Worm (Caenorhabditis elegans) whole organism, L4 larva: ENCODE measurements around the gene mltn-6.

Experiments
- D1046.2 ChIP-seq: fragments of 200-800 bp; sonication (Bioruptor generic); IDR thresholded peaks from 2 replicates; pipeline ENCODE4 v1.3.6; 2022; ENCODE audit warnings: missing genetic modification characterization, missing compliant biosample characterization
- F10B5.3 ChIP-seq: sonication (generic microtip); optimal IDR thresholded peaks from 2 replicates; lab custom pipeline; 2016; ENCODE audit warnings: mild to moderate bottlenecking, missing genetic modification characterization, missing compliant biosample characterization
- F26F4.8 ChIP-seq: fragments of 200-800 bp; sonication (Bioruptor generic); conservative IDR thresholded peaks from 2 replicates; pipeline ENCODE4 v1.3.6; 2022; ENCODE audit warnings: missing genetic modification characterization, missing compliant biosample characterization
- T20F7.1 ChIP-seq: fragments of 200-800 bp; sonication (Bioruptor generic); optimal IDR thresholded peaks from 2 replicates; lab custom pipeline; 2018; ENCODE audit warnings: mild to moderate bottlenecking, missing genetic modification characterization, missing compliant biosample characterization
- Y5F2A.4 ChIP-seq: fragments of 200-800 bp; sonication (Bioruptor generic); optimal IDR thresholded peaks from 2 replicates; lab custom pipeline; 2018; ENCODE audit warnings: mild to moderate bottlenecking, missing genetic modification characterization, missing compliant biosample characterization
- ZK337.2 ChIP-seq: fragments of 200-800 bp; sonication (Bioruptor generic); IDR thresholded peaks from 2 replicates; pipeline ENCODE4 v1.3.6; 2022; ENCODE audit warnings: missing genetic modification reagents, missing genetic modification characterization, missing compliant biosample characterization
- aha-1 ChIP-seq: fragments of 150-350 bp; peaks from one replicate; lab custom pipeline; 2014; ENCODE audit warnings: missing biosample characterization, missing genetic modification characterization
- aly-2 ChIP-seq: sonication (generic microtip); optimal IDR thresholded peaks from 2 replicates; lab custom pipeline; 2018; ENCODE audit warnings: missing biosample characterization, missing genetic modification characterization
- arid-1 ChIP-seq: fragments of 200-800 bp; sonication (Bioruptor generic); conservative IDR thresholded peaks from 2 replicates; pipeline ENCODE4 v1.3.6; 2022; ENCODE audit warnings: missing genetic modification reagents, missing genetic modification characterization, missing compliant biosample characterization
- ceh-62 ChIP-seq: sonication (generic microtip); optimal IDR thresholded peaks from 2 replicates; lab custom pipeline; 2017; ENCODE audit warnings: missing biosample characterization, missing genetic modification characterization
- daf-8 ChIP-seq: fragments of 200-800 bp; sonication (Bioruptor generic); IDR thresholded peaks from 2 replicates; pipeline ENCODE4 v1.3.6; 2022; ENCODE audit warnings: missing genetic modification characterization, missing compliant biosample characterization
- dmd-8 ChIP-seq: fragments of 200-800 bp; sonication (Bioruptor generic); IDR thresholded peaks from 2 replicates; pipeline ENCODE4 v1.3.6; 2022; ENCODE audit warnings: missing genetic modification characterization, missing compliant biosample characterization
- dmd-9 ChIP-seq: fragments of 200-800 bp; sonication (Bioruptor generic); IDR thresholded peaks from 2 replicates; pipeline ENCODE4 v1.3.6; 2022; ENCODE audit warnings: missing genetic modification reagents, missing genetic modification characterization, missing compliant biosample characterization
- fkh-10 ChIP-seq: fragments of 150-350 bp; optimal IDR thresholded peaks from 2 replicates; lab custom pipeline; 2014; ENCODE audit warnings: missing biosample characterization, missing genetic modification reagents, missing genetic modification characterization
- fos-1 ChIP-seq: fragments of 150-350 bp; optimal IDR thresholded peaks from 2 replicates; lab custom pipeline; 2014; ENCODE audit warnings: missing biosample characterization, missing genetic modification characterization
- gei-8 ChIP-seq: fragments of 200-800 bp; sonication (Bioruptor generic); optimal IDR thresholded peaks from 2 replicates; lab custom pipeline; 2018; ENCODE audit warnings: mild to moderate bottlenecking, missing genetic modification characterization, missing compliant biosample characterization
- hif-1 ChIP-seq, 2 experiments: sonication (generic microtip); optimal IDR thresholded peaks; 2 replicates each; lab custom pipeline; 2016 to 2017; ENCODE audit warnings: missing compliant biosample characterization in 2 of 2, missing genetic modification characterization in 2 of 2, missing genetic modification reagents in 2 of 2, missing genotype in 2 of 2, mild to moderate bottlenecking in 1 of 2
- hlh-30 ChIP-seq: sonication (generic microtip); optimal IDR thresholded peaks from 2 replicates; lab custom pipeline; 2017; ENCODE audit warnings: antibody characterized with exemption, mild to moderate bottlenecking, missing genetic modification characterization, missing compliant biosample characterization; ENCODE audit not compliant: insufficient read depth
- lim-7 ChIP-seq: fragments of 200-800 bp; sonication (Bioruptor generic); IDR thresholded peaks from 2 replicates; pipeline ENCODE4 v1.3.6; 2022; ENCODE audit warnings: missing genetic modification characterization, missing compliant biosample characterization
- lin-1 ChIP-seq: fragments of 200-800 bp; sonication (Bioruptor generic); IDR thresholded peaks from 2 replicates; pipeline ENCODE4 v1.3.6; 2022; ENCODE audit warnings: missing genetic modification reagents, missing genetic modification characterization, missing compliant biosample characterization
- lin-15B ChIP-seq: fragments of 150-350 bp; sonication (generic microtip); optimal IDR thresholded peaks from 3 replicates; lab custom pipeline; 2014; ENCODE audit warnings: missing biosample characterization, missing genetic modification characterization
- lin-29 ChIP-seq: fragments of 200-800 bp; sonication (Bioruptor generic); IDR thresholded peaks from 2 replicates; pipeline ENCODE4 v1.3.6; 2022; ENCODE audit warnings: missing genetic modification reagents, missing genetic modification characterization, missing compliant biosample characterization
- lin-39 ChIP-seq: fragments of 150-350 bp; optimal IDR thresholded peaks from 2 replicates; lab custom pipeline; 2014; ENCODE audit warnings: missing biosample characterization, missing genetic modification reagents, missing genetic modification characterization
- lir-3 ChIP-seq: sonication (generic microtip); optimal IDR thresholded peaks from 2 replicates; lab custom pipeline; 2016; ENCODE audit warnings: mild to moderate bottlenecking, missing genetic modification characterization, missing compliant biosample characterization
- madf-5 ChIP-seq, 2 experiments: fragments of 200-800 bp; sonication (Bioruptor generic); IDR thresholded peaks; 2 replicates each; pipeline ENCODE4 v1.3.6; 2022; ENCODE audit warnings: missing compliant biosample characterization in 2 of 2, missing genetic modification characterization in 2 of 2
- madf-9 ChIP-seq: fragments of 200-800 bp; sonication (Bioruptor generic); conservative IDR thresholded peaks from 2 replicates; pipeline ENCODE4 v1.3.6; 2022; ENCODE audit warnings: missing genetic modification reagents, missing genetic modification characterization, missing compliant biosample characterization
- mep-1 ChIP-seq: fragments of 150-350 bp; sonication (generic microtip); optimal IDR thresholded peaks from 3 replicates; lab custom pipeline; 2014; ENCODE audit warnings: missing biosample characterization, missing genetic modification characterization
- mxl-3 ChIP-seq: fragments of 200-800 bp; sonication (Bioruptor generic); optimal IDR thresholded peaks from 2 replicates; lab custom pipeline; 2018; ENCODE audit warnings: mild to moderate bottlenecking, missing genetic modification characterization, missing compliant biosample characterization
- nhr-10 ChIP-seq: fragments of 150-350 bp; optimal IDR thresholded peaks from 2 replicates; lab custom pipeline; 2014; ENCODE audit warnings: missing biosample characterization, missing genetic modification characterization
- nhr-28 ChIP-seq: fragments of 150-350 bp; optimal IDR thresholded peaks from 2 replicates; lab custom pipeline; 2014; ENCODE audit warnings: missing biosample characterization, missing genetic modification characterization
- nhr-6 ChIP-seq: fragments of 150-350 bp; optimal IDR thresholded peaks from 2 replicates; lab custom pipeline; 2014; ENCODE audit warnings: missing biosample characterization, missing genetic modification characterization
- nhr-76 ChIP-seq: fragments of 150-350 bp; optimal IDR thresholded peaks from 2 replicates; lab custom pipeline; 2014; ENCODE audit warnings: missing biosample characterization, missing genetic modification characterization
- pqm-1 ChIP-seq: sonication (generic microtip); optimal IDR thresholded peaks from 2 replicates; lab custom pipeline; 2017; ENCODE audit warnings: missing biosample characterization, missing genetic modification characterization
- saeg-2 ChIP-seq: fragments of 200-800 bp; sonication (Bioruptor generic); IDR thresholded peaks from 2 replicates; pipeline ENCODE4 v1.3.6; 2022; ENCODE audit warnings: missing genetic modification reagents, missing genetic modification characterization, missing compliant biosample characterization
- sdz-12 ChIP-seq: fragments of 200-800 bp; sonication (Bioruptor generic); optimal IDR thresholded peaks from 2 replicates; lab custom pipeline; 2018; ENCODE audit warnings: mild to moderate bottlenecking, missing genetic modification characterization, missing compliant biosample characterization
- snpc-1.2 ChIP-seq: fragments of 200-800 bp; sonication (Bioruptor generic); IDR thresholded peaks from 2 replicates; pipeline ENCODE4 v1.3.6; 2022; ENCODE audit warnings: missing genetic modification reagents, missing genetic modification characterization, missing compliant biosample characterization
- tag-97 ChIP-seq: fragments of 200-800 bp; sonication (Bioruptor generic); IDR thresholded peaks from 2 replicates; pipeline ENCODE4 v1.3.6; 2022; ENCODE audit warnings: missing genetic modification characterization, missing compliant biosample characterization
- unc-130 ChIP-seq: sonication (generic microtip); optimal IDR thresholded peaks from 2 replicates; lab custom pipeline; 2016; ENCODE audit warnings: missing genetic modification reagents, missing genetic modification characterization, missing compliant biosample characterization
- unc-62 ChIP-seq, 3 experiments: fragments of 150-350 bp in 1 of 3; sonication (generic microtip); optimal IDR thresholded peaks in 2 of 3; peaks in 1 of 3; 1 replicate in 1 of 3; 2 replicates in 2 of 3; lab custom pipeline; 2014 to 2017; ENCODE audit warnings: missing biosample characterization in 3 of 3, missing genetic modification characterization in 3 of 3, missing genetic modification reagents in 3 of 3, missing genotype in 1 of 3
- vab-7 ChIP-seq: fragments of 200-800 bp; sonication (Bioruptor generic); IDR thresholded peaks from 2 replicates; pipeline ENCODE4 v1.3.6; 2022; ENCODE audit warnings: missing genetic modification reagents, missing genetic modification characterization, missing compliant biosample characterization
- zfp-2 ChIP-seq: sonication (generic microtip); optimal IDR thresholded peaks from 2 replicates; lab custom pipeline; 2016; ENCODE audit warnings: mild to moderate bottlenecking, missing genetic modification characterization, missing compliant biosample characterization
- zip-2 ChIP-seq: fragments of 150-350 bp; optimal IDR thresholded peaks from 2 replicates; lab custom pipeline; 2014; ENCODE audit warnings: missing biosample characterization, missing genetic modification characterization

mltn-6 gene

ce11 chrV:349054-349453 lies 15.7 kb upstream of the mltn-6 start, which contains the start of gene atg-9 (continued):
- peak; percentile 51; the same call in 1 of the 2 replicates for TF ChIP-seq vab-7 (GFP tag; lab: Robert Waterston, UW)
- no peak for TF ChIP-seq madf-5 (GFP tag; IDR thresholded peaks at IDR 0.05; lab: Robert Waterston, UW)
- TF ChIP-seq daf-8 (GFP tag; lab: Robert Waterston, UW) = no peak
- TF ChIP-seq lim-7 = peak; percentile 55; the same call in 1 of the 2 replicates
- no peak for TF ChIP-seq zfp-2
- no peak for TF ChIP-seq Y5F2A.4 (GFP tag; lab: Kevin White, UChicago)
- no peak for TF ChIP-seq F26F4.8
- no peak for TF ChIP-seq tag-97 (GFP tag; lab: Robert Waterston, UW)
- TF ChIP-seq nhr-10 (tag; lab: Kevin White, UChicago) = no peak
- no peak for TF ChIP-seq fkh-10 (GFP tag; lab: Kevin White, UChicago)
- TF ChIP-seq aha-1 (tag; lab: Kevin White, UChicago) = peak; percentile 99
- no peak for TF ChIP-seq fos-1 (tag; lab: Kevin White, UChicago)
- TF ChIP-seq F10B5.3 = no peak
- no peak for TF ChIP-seq lin-39 (tag; lab: Kevin White, UChicago)
- TF ChIP-seq saeg-2 = no peak
- TF ChIP-seq snpc-1.2 (GFP tag; lab: Robert Waterston, UW) = no peak
- no peak for TF ChIP-seq unc-130
- peak; percentile 85 for TF ChIP-seq lin-1 (GFP tag; lab: Robert Waterston, UW)
- TF ChIP-seq D1046.2 (GFP tag; lab: Robert Waterston, UW) = no peak
- TF ChIP-seq mxl-3 (GFP tag; lab: Kevin White, UChicago) = peak; percentile 83
- TF ChIP-seq arid-1 (GFP tag; lab: Robert Waterston, UW) = peak; percentile 46; the same call in 1 of the 2 replicates
- TF ChIP-seq unc-62 (GFP tag; optimal IDR thresholded peaks at IDR 0.05 in 1 of 2; lab: Kevin White, UChicago) = no peak
- TF ChIP-seq unc-62 (tag; optimal IDR thresholded peaks at IDR 0.05; lab: Kevin White, UChicago) = no peak
- TF ChIP-seq aly-2 (tag; lab: Kevin White, UChicago) = no peak
- no peak for TF ChIP-seq dmd-8 (GFP tag; lab: Robert Waterston, UW)
- no peak for TF ChIP-seq lin-15B (tag; lab: Kevin White, UChicago)
- peak; percentile 59 for TF ChIP-seq nhr-6 (tag; lab: Kevin White, UChicago)
- no peak for TF ChIP-seq T20F7.1
- no peak for TF ChIP-seq sdz-12 (GFP tag; lab: Kevin White, UChicago)
- TF ChIP-seq zip-2 (tag; lab: Kevin White, UChicago) = no peak
- TF ChIP-seq ZK337.2 (GFP tag; lab: Robert Waterston, UW) = no peak
- no peak for TF ChIP-seq gei-8 (GFP tag; lab: Kevin White, UChicago)
- TF ChIP-seq ceh-62 (tag; lab: Kevin White, UChicago) = no peak
- peak; percentile 84 for TF ChIP-seq mep-1 (tag; lab: Kevin White, UChicago)
- peak; percentile 45; the same call in 1 of the 2 replicates for TF ChIP-seq madf-9 (GFP tag; lab: Robert Waterston, UW)

ce11 chrV:350822-351221 lies 13.9 kb upstream of the mltn-6 start:
- TF ChIP-seq hlh-30 (tag; lab: Kevin White, UChicago) = no peak
- no peak for TF ChIP-seq aly-2 (tag; lab: Kevin White, UChicago)
- no peak for TF ChIP-seq hif-1 (tag; optimal IDR thresholded peaks at IDR 0.05; lab: Kevin White, UChicago)
- no peak for TF ChIP-seq lir-3
- TF ChIP-seq lin-29 = no peak
- TF ChIP-seq nhr-76 (tag; lab: Kevin White, UChicago) = no peak
- TF ChIP-seq dmd-8 (GFP tag; lab: Robert Waterston, UW) = no peak
- no peak for TF ChIP-seq pqm-1
- TF ChIP-seq dmd-9 = no peak
- no peak for TF ChIP-seq D1046.2 (GFP tag; lab: Robert Waterston, UW)
- TF ChIP-seq T20F7.1 = no peak
- no peak for TF ChIP-seq nhr-28 (tag; lab: Kevin White, UChicago)
